Worm (Caenorhabditis elegans) whole organism, young adult: Measurements from ENCODE around the gene sdz-4.

ENCODE experiments used
- B0035.1 ChIP-seq: sonication (generic microtip); optimal IDR thresholded peaks from 2 replicates; lab custom pipeline; 2016; ENCODE audit warnings: missing genetic modification characterization, mild to moderate bottlenecking, missing compliant biosample characterization, missing genotype, missing genetic modification reagents
- Y53F4B.3 ChIP-seq: fragments of 200-800 bp; sonication (Bioruptor generic); IDR thresholded peaks from 2 replicates; pipeline ENCODE4 v1.3.6; 2022; ENCODE audit warnings: missing genetic modification reagents, missing genetic modification characterization, missing compliant biosample characterization
- Y67H2A.10 ChIP-seq: fragments of 200-800 bp; sonication (Bioruptor generic); conservative IDR thresholded peaks from 2 replicates; pipeline ENCODE4 v1.3.6; 2022; ENCODE audit warnings: missing genetic modification reagents, missing genetic modification characterization, missing compliant biosample characterization
- ama-1 ChIP-seq, 3 experiments: fragments of 150-350 bp in 1 of 3; sonication (generic microtip) in 2 of 3; optimal IDR thresholded peaks; 2 replicates each; lab custom pipeline; 2014 to 2018; ENCODE audit warnings: missing biosample characterization in 2 of 3, missing genetic modification characterization in 2 of 3, missing genetic modification reagents in 2 of 3
- attf-6 ChIP-seq: fragments of 200-800 bp; sonication (Bioruptor generic); IDR thresholded peaks from 2 replicates; pipeline ENCODE4 v1.3.6; 2022; ENCODE audit warnings: missing genetic modification reagents, missing genetic modification characterization, missing compliant biosample characterization
- cebp-2 ChIP-seq: fragments of 200-800 bp; sonication (Bioruptor generic); IDR thresholded peaks from 2 replicates; pipeline ENCODE4 v1.3.6; 2022; ENCODE audit warnings: missing genetic modification characterization, missing compliant biosample characterization
- ekl-4 ChIP-seq: fragments of 200-800 bp; sonication (Bioruptor generic); IDR thresholded peaks from 2 replicates; pipeline ENCODE4 v1.3.6; 2022; ENCODE audit warnings: missing genetic modification reagents, missing genetic modification characterization, missing compliant biosample characterization
- hlh-26 ChIP-seq: fragments of 200-800 bp; sonication (Bioruptor generic); conservative IDR thresholded peaks from 2 replicates; pipeline ENCODE4 v1.3.6; 2022; ENCODE audit warnings: missing genetic modification reagents, missing genetic modification characterization, missing compliant biosample characterization
- nhr-90 ChIP-seq: sonication (generic microtip); optimal IDR thresholded peaks from 2 replicates; lab custom pipeline; 2016; ENCODE audit warnings: missing genotype, mild to moderate bottlenecking, missing genetic modification characterization, missing compliant biosample characterization
- pha-4 ChIP-seq: fragments of 150-350 bp; sonication (generic microtip); optimal IDR thresholded peaks from 2 replicates; lab custom pipeline; 2014; ENCODE audit warnings: missing biosample characterization, missing genetic modification reagents, missing genetic modification characterization
- xnd-1 ChIP-seq: sonication (generic microtip); optimal IDR thresholded peaks from 2 replicates; lab custom pipeline; 2016; ENCODE audit warnings: missing genotype, missing genetic modification reagents, missing genetic modification characterization, missing compliant biosample characterization
- ztf-25 ChIP-seq: fragments of 200-800 bp; sonication (Bioruptor generic); IDR thresholded peaks from 2 replicates; pipeline ENCODE4 v1.3.6; 2022; ENCODE audit warnings: missing genetic modification reagents, missing genetic modification characterization, missing compliant biosample characterization
- ztf-28 ChIP-seq: fragments of 200-800 bp; sonication (Bioruptor generic); IDR thresholded peaks from 2 replicates; pipeline ENCODE4 v1.3.6; 2022; ENCODE audit warnings: missing genetic modification reagents, missing genetic modification characterization, missing compliant biosample characterization

DNA sequence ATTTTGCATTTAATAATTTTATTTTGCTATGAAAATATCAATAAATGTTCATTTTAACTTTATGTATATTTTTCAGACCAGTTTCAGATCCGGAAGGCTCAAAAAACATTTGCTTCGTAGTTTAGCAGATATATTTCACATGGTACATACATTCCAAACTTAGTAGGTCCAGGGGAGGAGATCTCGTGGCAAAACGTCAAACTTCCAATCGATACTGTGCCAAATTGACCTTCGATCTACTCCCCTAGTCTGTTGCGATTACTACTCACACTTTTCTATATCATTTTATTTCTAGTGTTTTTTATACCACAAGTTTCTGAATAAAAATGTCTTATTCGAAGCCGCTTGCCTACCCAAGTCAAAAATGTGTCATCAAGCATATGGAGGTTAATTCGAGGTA, 47.0 kb upstream of the sdz-4 start, which contains the start of gene fbxc-31:
- no peak for TF ChIP-seq pha-4 (tag; lab: Kevin White, UChicago)
- TF ChIP-seq ama-1 (optimal IDR thresholded peaks at IDR 0.05; lab: Kevin White, UChicago) = no peak
- no peak for TF ChIP-seq ama-1 (GFP tag; optimal IDR thresholded peaks at IDR 0.05; lab: Kevin White, UChicago)
- no peak for TF ChIP-seq B0035.1 (tag; lab: Kevin White, UChicago)
- TF ChIP-seq ztf-28 = no peak
- no peak for TF ChIP-seq Y53F4B.3 (GFP tag; lab: Robert Waterston, UW)
- TF ChIP-seq Y67H2A.10 (GFP tag; lab: Robert Waterston, UW) = no peak
- no peak for TF ChIP-seq xnd-1 (tag; lab: Kevin White, UChicago)
- no peak for TF ChIP-seq hlh-26
- no peak for TF ChIP-seq ztf-25 (GFP tag; lab: Robert Waterston, UW)
- no peak for TF ChIP-seq attf-6
- no peak for TF ChIP-seq nhr-90 (tag; lab: Kevin White, UChicago)
- no peak for TF ChIP-seq cebp-2
- no peak for TF ChIP-seq ekl-4 (GFP tag; lab: Robert Waterston, UW)
